Worm (Caenorhabditis elegans) whole organism, young adult: ENCODE measurements around the gene ZK899.6.
"Not testable (repeated sequence)": the region's sequence is repeated elsewhere in the genome, so short reads cannot be mapped to it uniquely, and the experiment has no call there.

ENCODE experiments used
- F33H1.4 ChIP-seq: fragments of 200-800 bp; sonication (Bioruptor generic); IDR thresholded peaks from 2 replicates; pipeline ENCODE4 v1.3.6; 2022; ENCODE audit warnings: missing genetic modification reagents, missing genetic modification characterization, missing compliant biosample characterization
- F49E8.2 ChIP-seq: sonication (generic microtip); optimal IDR thresholded peaks from 3 replicates; lab custom pipeline; 2017; ENCODE audit warnings: missing genetic modification characterization, mild to moderate bottlenecking, missing compliant biosample characterization, antibody characterized with exemption, moderate library complexity; ENCODE audit not compliant: insufficient read depth
- F52B5.7 ChIP-seq: sonication (generic microtip); optimal IDR thresholded peaks from 2 replicates; lab custom pipeline; 2016; ENCODE audit warnings: mild to moderate bottlenecking, missing genetic modification characterization, missing compliant biosample characterization
- F57A8.1 ChIP-seq: fragments of 200-800 bp; sonication (Bioruptor generic); optimal IDR thresholded peaks from 2 replicates; lab custom pipeline; 2018; ENCODE audit warnings: mild to moderate bottlenecking, missing genetic modification characterization, moderate library complexity, missing compliant biosample characterization
- K12H6.12 ChIP-seq: fragments of 200-800 bp; sonication (Bioruptor generic); optimal IDR thresholded peaks from 2 replicates; lab custom pipeline; 2018; ENCODE audit warnings: mild to moderate bottlenecking, missing genetic modification characterization, missing compliant biosample characterization
- T07F8.4 ChIP-seq: sonication (generic microtip); optimal IDR thresholded peaks from 2 replicates; lab custom pipeline; 2016; ENCODE audit warnings: mild to moderate bottlenecking, missing genetic modification characterization, moderate library complexity, missing compliant biosample characterization
- Y95B8A.8 ChIP-seq: fragments of 200-800 bp; sonication (Bioruptor generic); IDR thresholded peaks from 2 replicates; pipeline ENCODE4 v1.3.6; 2022; ENCODE audit warnings: missing genetic modification reagents, missing genetic modification characterization, missing compliant biosample characterization
- ZK185.1 ChIP-seq: sonication (generic microtip); optimal IDR thresholded peaks from 2 replicates; lab custom pipeline; 2016; ENCODE audit warnings: mild to moderate bottlenecking, missing genetic modification characterization, missing compliant biosample characterization; ENCODE audit not compliant: poor library complexity, severe bottlenecking
- aptf-2 ChIP-seq: fragments of 200-800 bp; sonication (Bioruptor generic); conservative IDR thresholded peaks from 2 replicates; pipeline ENCODE4 v1.3.6; 2022; ENCODE audit warnings: missing genetic modification reagents, missing genetic modification characterization, missing compliant biosample characterization
- ceh-79 ChIP-seq: sonication (generic microtip); optimal IDR thresholded peaks from 2 replicates; lab custom pipeline; 2017; ENCODE audit warnings: mild to moderate bottlenecking, missing genetic modification characterization, missing compliant biosample characterization
- dpff-1 ChIP-seq: sonication (generic microtip); optimal IDR thresholded peaks from 2 replicates; lab custom pipeline; 2017; ENCODE audit warnings: mild to moderate bottlenecking, missing genetic modification characterization, missing compliant biosample characterization
- egl-18 ChIP-seq: fragments of 200-800 bp; sonication (Bioruptor generic); IDR thresholded peaks from 2 replicates; pipeline ENCODE4 v1.3.6; 2022; ENCODE audit warnings: missing genetic modification reagents, missing genetic modification characterization, missing compliant biosample characterization
- gei-17 ChIP-seq: fragments of 200-800 bp; sonication (Bioruptor generic); optimal IDR thresholded peaks from 2 replicates; lab custom pipeline; 2018; ENCODE audit warnings: mild to moderate bottlenecking, missing genetic modification characterization, missing compliant biosample characterization
- him-1 ChIP-seq: sonication (generic microtip); optimal IDR thresholded peaks from 2 replicates; lab custom pipeline; 2016; ENCODE audit warnings: missing genotype, missing genetic modification reagents, missing genetic modification characterization, missing compliant biosample characterization
- hlh-12 ChIP-seq: sonication (generic microtip); optimal IDR thresholded peaks from 2 replicates; lab custom pipeline; 2016; ENCODE audit warnings: missing genetic modification characterization, missing compliant biosample characterization
- hlh-26 ChIP-seq: fragments of 200-800 bp; sonication (Bioruptor generic); conservative IDR thresholded peaks from 2 replicates; pipeline ENCODE4 v1.3.6; 2022; ENCODE audit warnings: missing genetic modification reagents, missing genetic modification characterization, missing compliant biosample characterization
- hrde-1 ChIP-seq: sonication (generic microtip); optimal IDR thresholded peaks from 2 replicates; lab custom pipeline; 2016; ENCODE audit warnings: missing genetic modification characterization, mild to moderate bottlenecking, missing compliant biosample characterization, moderate library complexity, missing genotype, missing genetic modification reagents, borderline replicate concordance
- hsf-1 ChIP-seq: fragments of 200-800 bp; sonication (Bioruptor generic); IDR thresholded peaks from 2 replicates; pipeline ENCODE4 v1.3.6; 2022; ENCODE audit warnings: missing genetic modification reagents, missing genetic modification characterization, missing compliant biosample characterization
- lag-1 ChIP-seq: fragments of 200-800 bp; sonication (Bioruptor generic); IDR thresholded peaks from 2 replicates; pipeline ENCODE4 v1.3.6; 2022; ENCODE audit warnings: missing genetic modification reagents, missing genetic modification characterization, missing compliant biosample characterization
- lin-35 ChIP-seq, 3 experiments: fragments of 150-350 bp in 2 of 3; sonication (generic microtip) in 1 of 3; optimal IDR thresholded peaks; 2 replicates each; lab custom pipeline; 2014 to 2018; ENCODE audit warnings: missing biosample characterization in 3 of 3, missing genetic modification characterization in 3 of 3, missing genetic modification reagents in 3 of 3
- lin-40 ChIP-seq: sonication (generic microtip); optimal IDR thresholded peaks from 2 replicates; lab custom pipeline; 2016; ENCODE audit warnings: missing genetic modification characterization, mild to moderate bottlenecking, missing compliant biosample characterization, missing genotype, missing genetic modification reagents
- madf-6 ChIP-seq: fragments of 200-800 bp; sonication (Bioruptor generic); IDR thresholded peaks from 2 replicates; pipeline ENCODE4 v1.3.6; 2022; ENCODE audit warnings: missing genetic modification reagents, missing genetic modification characterization, missing compliant biosample characterization
- nhr-80 ChIP-seq: sonication (generic microtip); optimal IDR thresholded peaks from 2 replicates; lab custom pipeline; 2016; ENCODE audit warnings: missing genetic modification characterization, missing compliant biosample characterization
- pbrm-1 ChIP-seq: fragments of 200-800 bp; sonication (Bioruptor generic); IDR thresholded peaks from 2 replicates; pipeline ENCODE4 v1.3.6; 2022; ENCODE audit warnings: missing genetic modification reagents, missing genetic modification characterization, missing compliant biosample characterization
- tlf-1 ChIP-seq: fragments of 200-800 bp; sonication (Bioruptor generic); optimal IDR thresholded peaks from 2 replicates; lab custom pipeline; 2018; ENCODE audit warnings: mild to moderate bottlenecking, missing genetic modification characterization, missing compliant biosample characterization
- zfh-2 ChIP-seq: fragments of 200-800 bp; sonication (Bioruptor generic); conservative IDR thresholded peaks from 2 replicates; pipeline ENCODE4 v1.3.6; 2022; ENCODE audit warnings: missing genetic modification reagents, missing genetic modification characterization, missing compliant biosample characterization
- ztf-22 ChIP-seq: fragments of 200-800 bp; sonication (Bioruptor generic); optimal IDR thresholded peaks from 2 replicates; lab custom pipeline; 2018; ENCODE audit warnings: mild to moderate bottlenecking, missing genetic modification characterization, moderate library complexity, missing compliant biosample characterization
- ztf-26 ChIP-seq: sonication (generic microtip); optimal IDR thresholded peaks from 2 replicates; lab custom pipeline; 2017; ENCODE audit warnings: missing genetic modification characterization, missing compliant biosample characterization
- ztf-28 ChIP-seq: fragments of 200-800 bp; sonication (Bioruptor generic); IDR thresholded peaks from 2 replicates; pipeline ENCODE4 v1.3.6; 2022; ENCODE audit warnings: missing genetic modification reagents, missing genetic modification characterization, missing compliant biosample characterization
- ztf-3 ChIP-seq: fragments of 200-800 bp; sonication (Bioruptor generic); optimal IDR thresholded peaks from 2 replicates; lab custom pipeline; 2018; ENCODE audit warnings: mild to moderate bottlenecking, missing genetic modification characterization, missing compliant biosample characterization

ZK899.6 gene

ce11 chrX:9451944-9452453 is 11.1 kb upstream of the ZK899.6 start, which contains the start of gene ZK899.2:
ZK899.2 (minus strand) TSS chrX:9451994.
- no peak for TF ChIP-seq ztf-28 (GFP tag; lab: Robert Waterston, UW)
- TF ChIP-seq ZK185.1 (tag; lab: Kevin White, UChicago), result no peak
- TF ChIP-seq nhr-80 (tag; lab: Kevin White, UChicago), result no peak
- TF ChIP-seq Y95B8A.8 (GFP tag; lab: Robert Waterston, UW), result no peak
- TF ChIP-seq pbrm-1 (GFP tag; lab: Robert Waterston, UW), result no peak
- no peak for TF ChIP-seq hsf-1
- TF ChIP-seq ceh-79 (tag; lab: Kevin White, UChicago), result no peak
- TF ChIP-seq tlf-1 (GFP tag; lab: Kevin White, UChicago), result no peak
- TF ChIP-seq F49E8.2, result no peak
- no peak for TF ChIP-seq ztf-22
- no peak for TF ChIP-seq hrde-1 (tag; lab: Kevin White, UChicago)
- TF ChIP-seq zfh-2 (GFP tag; lab: Robert Waterston, UW), result no peak

DNA sequence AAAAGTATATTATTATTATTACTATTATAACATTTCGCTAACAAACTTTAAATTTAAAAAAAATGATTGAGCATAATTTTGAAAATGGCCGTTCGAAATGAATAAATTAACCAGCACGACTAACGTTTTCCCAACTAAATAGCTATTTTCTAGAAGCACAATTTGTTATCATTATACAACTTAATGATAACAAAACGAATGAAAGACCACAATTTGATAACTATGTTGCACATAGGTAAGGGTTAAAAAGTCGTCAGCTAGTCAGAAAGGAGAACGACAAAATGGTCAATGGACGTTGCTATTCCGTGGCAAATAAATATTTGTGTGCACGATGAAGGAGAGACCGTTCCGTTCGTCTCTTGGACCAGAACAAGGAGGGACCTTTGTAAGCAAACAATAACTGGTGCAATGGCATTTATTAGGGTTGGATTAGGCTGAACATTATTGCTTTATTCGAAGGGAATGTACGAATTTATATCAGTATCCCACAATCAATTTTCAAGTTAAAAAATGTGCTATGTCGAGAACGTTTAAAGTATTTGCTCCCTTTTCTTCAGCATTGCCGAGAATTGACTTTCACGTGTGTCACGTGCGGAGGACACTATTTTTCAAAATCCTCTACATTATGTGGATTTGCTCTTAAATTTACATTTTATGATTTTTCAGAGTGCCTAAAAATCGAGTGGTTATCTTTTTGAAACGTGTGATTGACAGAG is 10.5 kb upstream of the ZK899.6 start, which contains the start of gene ZK899.3:
ZK899.3 (plus strand) TSS at position 666 of the 716 bp plus-strand sequence.
- peak; percentile 36 for TF ChIP-seq nhr-80 (tag; lab: Kevin White, UChicago)
- TF ChIP-seq gei-17 (GFP tag; lab: Kevin White, UChicago), result no peak
- no peak for TF ChIP-seq aptf-2
- no peak for TF ChIP-seq F52B5.7
- TF ChIP-seq K12H6.12 (tag; lab: Kevin White, UChicago), result no peak
- no peak for TF ChIP-seq hlh-26 (GFP tag; lab: Robert Waterston, UW)
- TF ChIP-seq, all 124 proteins: peak for 1

DNA sequence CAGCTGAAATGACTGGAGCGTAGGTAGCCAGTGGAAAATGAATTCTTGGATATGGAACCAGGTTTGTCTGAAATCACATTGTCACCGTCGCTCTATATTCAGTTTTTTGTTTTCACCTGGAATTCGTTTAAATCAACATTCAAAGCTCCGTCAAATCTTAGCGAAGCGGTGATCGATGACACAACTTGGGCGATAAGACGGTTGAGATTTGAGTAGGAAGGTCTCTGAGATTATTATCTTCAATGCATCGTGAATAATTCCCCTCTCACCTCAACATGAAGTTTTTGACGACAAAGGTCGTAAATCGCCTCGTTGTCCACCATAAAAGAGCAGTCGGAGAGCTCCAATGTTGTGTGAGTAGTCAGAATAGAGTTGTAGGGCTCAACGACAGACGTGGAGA is 6.6 kb upstream of the ZK899.6 start:
- TF ChIP-seq lin-40 (tag; lab: Kevin White, UChicago), result no peak
- TF ChIP-seq madf-6 (GFP tag; lab: Robert Waterston, UW), result no peak
- TF ChIP-seq F33H1.4 (GFP tag; lab: Robert Waterston, UW), result no peak
- no peak for TF ChIP-seq F57A8.1 (GFP tag; lab: Kevin White, UChicago)
- no peak for TF ChIP-seq him-1 (tag; lab: Kevin White, UChicago)

DNA sequence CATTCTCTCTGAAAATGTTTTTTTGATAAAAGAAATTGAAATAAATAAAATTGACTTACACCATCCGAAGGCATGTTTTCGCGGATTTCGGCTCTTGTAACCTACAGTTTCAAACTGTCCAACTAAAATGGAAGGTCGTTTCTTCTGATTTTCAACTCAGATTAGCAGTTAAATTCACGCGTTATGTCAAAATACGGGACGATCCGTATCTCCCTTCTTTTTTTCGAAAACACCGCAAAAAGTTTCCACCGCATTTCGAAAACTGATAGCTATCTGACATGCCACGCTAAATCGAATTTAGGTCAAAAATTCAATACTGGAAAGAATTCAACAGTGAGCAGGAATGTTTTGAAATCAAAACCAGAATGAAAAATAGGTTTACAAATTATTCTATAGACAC is 5.0 kb upstream of the ZK899.6 start, which contains the start of gene tba-8:
tba-8 (minus strand) TSS at position 207 of the 400 bp plus-strand sequence.
- no peak for TF ChIP-seq dpff-1
- no peak for TF ChIP-seq ztf-26
- TF ChIP-seq ztf-3 (GFP tag; lab: Kevin White, UChicago), result no peak
- TF ChIP-seq hlh-12 (tag; lab: Kevin White, UChicago), result no peak
- no peak for TF ChIP-seq lag-1 (GFP tag; lab: Robert Waterston, UW)
- TF ChIP-seq Y95B8A.8 (GFP tag; lab: Robert Waterston, UW), result no peak

DNA sequence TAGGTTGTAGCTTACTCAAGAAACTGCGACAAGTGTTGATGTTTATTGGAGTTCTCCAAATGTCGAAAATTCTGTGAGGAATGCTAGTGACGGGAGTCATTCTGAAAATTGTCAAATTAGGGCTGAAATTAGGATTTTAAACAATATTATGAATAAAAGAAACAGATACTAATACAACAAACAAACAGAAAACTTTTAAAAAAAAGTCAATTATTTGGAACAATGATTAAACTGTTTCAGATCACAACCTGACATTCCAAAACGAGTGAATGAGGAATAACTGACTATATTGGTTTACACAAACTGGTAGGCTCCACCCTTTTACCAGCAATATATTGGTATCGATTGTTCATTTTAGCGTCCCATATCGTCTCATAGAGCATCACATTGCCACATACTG is 2.3 kb upstream of the ZK899.6 start, which contains the start of gene ZK899.5:
ZK899.5 (minus strand) TSS at position 101 of the 400 bp plus-strand sequence.
- TF ChIP-seq egl-18 (GFP tag; lab: Robert Waterston, UW); T07F8.4 (tag; lab: Kevin White, UChicago); lin-35 (GFP tag; optimal IDR thresholded peaks at IDR 0.05; lab: Kevin White, UChicago): not testable (repeated sequence)
